Worm (Caenorhabditis elegans): ENCODE data around the gene lam-2.

Gene lam-2

DNA sequence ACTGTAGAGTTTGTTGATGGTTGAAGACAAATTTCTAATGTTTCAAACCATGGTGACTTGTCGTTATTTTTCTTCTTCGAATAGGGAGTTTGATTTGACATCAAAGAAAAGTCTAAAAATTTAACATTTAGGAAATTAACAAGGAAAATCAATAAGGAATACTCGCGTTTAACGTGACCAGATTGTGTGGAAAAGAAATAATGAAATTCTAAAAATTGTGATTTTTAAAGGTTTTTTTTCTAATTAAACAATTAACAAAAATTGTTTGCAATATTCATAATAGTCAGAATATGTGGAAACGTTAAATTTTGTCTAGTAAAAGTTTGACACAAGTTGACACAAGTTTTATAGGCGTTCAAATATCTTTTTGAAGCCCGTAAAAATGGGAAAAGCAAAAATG is 36.6 kb upstream of the lam-2 start, which contains the start of gene C55B6.4:
Gene C55B6.4 (minus strand): TSS at position 101 of the 400 bp plus-strand sequence.
- TF ChIP-seq snpc-4 (tag; optimal IDR thresholded peaks at IDR 0.05), result no peak
- no peak for TF ChIP-seq tbx-2 (tag; optimal IDR thresholded peaks at IDR 0.05)
- TF ChIP-seq elt-2 (tag; optimal IDR thresholded peaks at IDR 0.05), result no peak
- no peak for TF ChIP-seq unc-39 (tag; optimal IDR thresholded peaks at IDR 0.05)
- TF ChIP-seq nhr-76 (tag; optimal IDR thresholded peaks at IDR 0.05), result no peak
- no peak for TF ChIP-seq ceh-16 (tag; optimal IDR thresholded peaks at IDR 0.05)
- no peak for TF ChIP-seq elt-1 (tag; optimal IDR thresholded peaks at IDR 0.05)
- no peak for TF ChIP-seq nhr-67 (tag; optimal IDR thresholded peaks at IDR 0.05)
- TF ChIP-seq sea-2 (GFP tag; optimal IDR thresholded peaks at IDR 0.05), result no peak
- no peak for TF ChIP-seq ceh-28 (tag; optimal IDR thresholded peaks at IDR 0.05)
- TF ChIP-seq egl-27 (tag; optimal IDR thresholded peaks at IDR 0.05), result no peak
- TF ChIP-seq mdl-1 (tag; optimal IDR thresholded peaks at IDR 0.05), result no peak
- no peak for TF ChIP-seq lin-15B (tag; optimal IDR thresholded peaks at IDR 0.05)
- TF ChIP-seq mml-1 (tag; optimal IDR thresholded peaks at IDR 0.05), result no peak

DNA sequence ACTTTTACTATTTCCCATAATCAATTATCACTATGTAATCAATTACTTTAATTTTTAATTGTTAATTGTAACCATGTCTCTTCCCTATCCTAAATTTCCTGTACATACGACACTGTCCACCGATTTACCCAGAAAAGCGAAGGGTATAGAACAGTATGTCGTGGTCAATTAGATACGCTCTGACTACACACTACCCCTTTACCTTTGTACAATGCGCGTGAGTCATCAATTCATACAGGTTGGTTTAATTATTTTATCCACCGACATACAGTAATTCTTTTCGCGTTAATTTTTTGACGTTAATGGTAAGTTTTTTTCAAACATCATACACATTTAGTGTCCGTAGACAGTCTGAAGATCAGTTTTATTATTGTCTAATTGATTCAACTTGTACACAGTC is 30.6 kb upstream of the lam-2 start:
- TF ChIP-seq nhr-67 (tag; optimal IDR thresholded peaks at IDR 0.05) (no peak), egl-27 (tag; optimal IDR thresholded peaks at IDR 0.05) (peak; percentile 74), pha-4 (tag; optimal IDR thresholded peaks at IDR 0.05) (peak; percentile 88), zag-1 (tag; optimal IDR thresholded peaks at IDR 0.05) (no peak), nhr-11 (tag; optimal IDR thresholded peaks at IDR 0.05) (no peak), egl-5 (tag; optimal IDR thresholded peaks at IDR 0.05) (peak; percentile 63), unc-39 (tag; optimal IDR thresholded peaks at IDR 0.05) (no peak), elt-3 (tag; optimal IDR thresholded peaks at IDR 0.05) (peak; percentile 22 to 80 (median 40)), ZK546.5 (tag; optimal IDR thresholded peaks at IDR 0.05) (no peak), lin-15B (tag; optimal IDR thresholded peaks at IDR 0.05) (peak; percentile 13), hmg-11 (tag; optimal IDR thresholded peaks at IDR 0.05) (no peak), ztf-4 (tag; optimal IDR thresholded peaks at IDR 0.05) (peak; percentile 33), nhr-12 (tag; optimal IDR thresholded peaks at IDR 0.05) (no peak), ztf-11 (tag; optimal IDR thresholded peaks at IDR 0.05) (no peak), daf-12 (tag; optimal IDR thresholded peaks at IDR 0.05) (no peak), skn-1 (tag; optimal IDR thresholded peaks at IDR 0.05) (peak; percentile 77), nhr-23 (tag; optimal IDR thresholded peaks at IDR 0.05) (peak; percentile 98), ama-1 (optimal IDR thresholded peaks at IDR 0.05) (no peak), R02D3.7 (tag; optimal IDR thresholded peaks at IDR 0.05) (peak; percentile 65), fos-1 (tag; optimal IDR thresholded peaks at IDR 0.05) (no peak), nhr-76 (tag; optimal IDR thresholded peaks at IDR 0.05) (peak; percentile 73), elt-1 (tag; optimal IDR thresholded peaks at IDR 0.05) (no peak), nhr-25 (tag; optimal IDR thresholded peaks at IDR 0.05) (peak; percentile 96), eor-1 (tag; optimal IDR thresholded peaks at IDR 0.05) (no peak), mdl-1 (tag; optimal IDR thresholded peaks at IDR 0.05) (peak; percentile 12), mml-1 (tag; optimal IDR thresholded peaks at IDR 0.05) (no peak), snpc-4 (tag; optimal IDR thresholded peaks at IDR 0.05) (peak; percentile 76), jun-1 (tag; optimal IDR thresholded peaks at IDR 0.05) (peak; percentile 99), nhr-77 (tag; optimal IDR thresholded peaks at IDR 0.05) (peak; percentile 95), nhr-43 (tag; optimal IDR thresholded peaks at IDR 0.05; ENCODE audit: poor library complexity, severe bottlenecking) (peak; percentile 98), elt-2 (tag; optimal IDR thresholded peaks at IDR 0.05) (peak; percentile 75), ceh-28 (tag; optimal IDR thresholded peaks at IDR 0.05) (peak; percentile 93), ceh-9 (tag; optimal IDR thresholded peaks at IDR 0.05) (no peak), unc-62 (GFP tag; optimal IDR thresholded peaks at IDR 0.05) (no peak), ceh-16 (tag; optimal IDR thresholded peaks at IDR 0.05) (no peak), lsy-12 (tag; optimal IDR thresholded peaks at IDR 0.05) (peak; percentile 93), pqm-1 (tag; optimal IDR thresholded peaks at IDR 0.05) (peak; percentile 81), lin-39 (tag; optimal IDR thresholded peaks at IDR 0.05) (peak; percentile 69), nhr-237 (tag; optimal IDR thresholded peaks at IDR 0.05) (peak; percentile 13), fkh-2 (tag; optimal IDR thresholded peaks at IDR 0.05) (no peak), ceh-82 (tag; optimal IDR thresholded peaks at IDR 0.05) (peak; percentile 61), fkh-10 (GFP tag; optimal IDR thresholded peaks at IDR 0.05) (no peak), nhr-28 (tag; optimal IDR thresholded peaks at IDR 0.05) (peak; percentile 79), tbx-2 (tag; optimal IDR thresholded peaks at IDR 0.05) (peak; percentile 94), nfya-1 (tag; optimal IDR thresholded peaks at IDR 0.05; ENCODE audit: insufficient read depth) (peak; percentile 66), aly-2 (tag; optimal IDR thresholded peaks at IDR 0.05) (peak; percentile 67), sea-2 (GFP tag; optimal IDR thresholded peaks at IDR 0.05) (no peak)

Measured in whole organism, L3 larva.